Fruit fly (Drosophila melanogaster) whole organism, embryonic: ENCODE results near the gene Rpt5.

Experiments used
- Abd-B ChIP-seq: fragments of 200-800 bp; sonication (Bioruptor generic); optimal IDR thresholded peaks from 2 replicates; lab custom pipeline; 2018; ENCODE audit warnings: missing biosample characterization, mild to moderate bottlenecking, missing genetic modification characterization, moderate library complexity
- BtbVII ChIP-seq: fragments of 200-800 bp; sonication (Bioruptor generic); optimal IDR thresholded peaks from 3 replicates; lab custom pipeline; 2017; ENCODE audit warnings: missing biosample characterization, mild to moderate bottlenecking, missing genetic modification characterization
- CG10321 ChIP-seq: fragments of 200-800 bp; sonication (Bioruptor generic); IDR thresholded peaks from 2 replicates; pipeline ENCODE4 v1.3.6; 2022; ENCODE audit warnings: missing biosample characterization, missing genetic modification characterization
- CG12219 ChIP-seq: fragments of 200-800 bp; sonication (Bioruptor generic); optimal IDR thresholded peaks from 3 replicates; lab custom pipeline; 2018; ENCODE audit warnings: missing biosample characterization, mild to moderate bottlenecking, missing genetic modification characterization
- CG13287 ChIP-seq: fragments of 200-800 bp; sonication (Bioruptor generic); IDR thresholded peaks from 2 replicates; pipeline ENCODE4 v1.3.6; 2022; ENCODE audit warnings: missing biosample characterization, missing genetic modification characterization; ENCODE audit not compliant: partially characterized antibody
- CG13424 ChIP-seq: fragments of 200-800 bp; sonication (Bioruptor generic); optimal IDR thresholded peaks from 2 replicates; lab custom pipeline; 2019; ENCODE audit warnings: missing biosample characterization, mild to moderate bottlenecking, missing genetic modification characterization, moderate library complexity
- CG14441 ChIP-seq: fragments of 200-800 bp; sonication (Bioruptor generic); IDR thresholded peaks from 2 replicates; pipeline ENCODE4 v1.3.6; 2022; ENCODE audit warnings: missing biosample characterization, missing genetic modification characterization
- CG14667 ChIP-seq: fragments of 200-800 bp; sonication (Bioruptor generic); IDR thresholded peaks from 2 replicates; pipeline ENCODE4 v1.3.6; 2022; ENCODE audit warnings: missing biosample characterization, missing genetic modification characterization
- CG17361 ChIP-seq: fragments of 200-800 bp; sonication (Bioruptor generic); IDR thresholded peaks from 3 replicates; pipeline ENCODE4 v1.3.6; 2022; ENCODE audit warnings: missing biosample characterization, missing genetic modification characterization
- CG2116 ChIP-seq: fragments of 200-800 bp; sonication (Bioruptor generic); optimal IDR thresholded peaks from 3 replicates; lab custom pipeline; 2018; ENCODE audit warnings: missing biosample characterization, mild to moderate bottlenecking, missing genetic modification characterization
- CG2120 ChIP-seq: fragments of 200-800 bp; sonication (Bioruptor generic); optimal IDR thresholded peaks from 3 replicates; lab custom pipeline; 2016; ENCODE audit warnings: missing biosample characterization, missing genetic modification characterization
- CG30020 ChIP-seq: fragments of 200-800 bp; optimal IDR thresholded peaks from 2 replicates; lab custom pipeline; 2019; ENCODE audit warnings: missing biosample characterization, mild to moderate bottlenecking, missing genetic modification characterization, moderate library complexity
- CG30403 ChIP-seq: fragments of 200-800 bp; sonication (Bioruptor generic); optimal IDR thresholded peaks from 3 replicates; lab custom pipeline; 2016; ENCODE audit warnings: missing biosample characterization, missing genetic modification characterization
- CG31224 ChIP-seq: fragments of 200-800 bp; sonication (Bioruptor generic); IDR thresholded peaks from 2 replicates; pipeline ENCODE4 v1.3.6; 2022; ENCODE audit warnings: missing biosample characterization, missing genetic modification characterization
- CG42726 ChIP-seq: fragments of 200-800 bp; sonication (Bioruptor generic); IDR thresholded peaks from 2 replicates; pipeline ENCODE4 v1.3.6; 2022; ENCODE audit warnings: missing biosample characterization, missing genetic modification characterization; ENCODE audit not compliant: partially characterized antibody
- CG4404 ChIP-seq: fragments of 200-800 bp; sonication (Bioruptor generic); IDR thresholded peaks from 2 replicates; pipeline ENCODE4 v1.3.6; 2022; ENCODE audit warnings: missing biosample characterization, missing genetic modification characterization
- CG6272 ChIP-seq: fragments of 200-800 bp; sonication (Bioruptor generic); IDR thresholded peaks from 2 replicates; pipeline ENCODE4 v1.3.6; 2022; ENCODE audit warnings: missing biosample characterization, missing genetic modification characterization
- CG6654 ChIP-seq: fragments of 200-800 bp; sonication (Bioruptor generic); optimal IDR thresholded peaks from 2 replicates; lab custom pipeline; 2017; ENCODE audit warnings: missing biosample characterization, mild to moderate bottlenecking, missing genetic modification characterization
- CG6683 ChIP-seq: fragments of 200-800 bp; sonication (Bioruptor generic); optimal IDR thresholded peaks from 2 replicates; lab custom pipeline; 2017; ENCODE audit warnings: missing biosample characterization, mild to moderate bottlenecking, missing genetic modification characterization, missing genetic modification reagents
- CG8290 ChIP-seq, 3 experiments: fragments of 200-800 bp; sonication (Bioruptor generic); optimal IDR thresholded peaks; 2 replicates each; lab custom pipeline; 2016 to 2019; ENCODE audit warnings: missing biosample characterization in 3 of 3, missing genetic modification characterization in 3 of 3, mild to moderate bottlenecking in 2 of 3, moderate library complexity in 1 of 3
- CG9727 ChIP-seq: fragments of 200-800 bp; sonication (Bioruptor generic); optimal IDR thresholded peaks from 3 replicates; lab custom pipeline; 2017; ENCODE audit warnings: missing biosample characterization, mild to moderate bottlenecking, missing genetic modification characterization
- Fer3 ChIP-seq: fragments of 200-800 bp; sonication (Bioruptor generic); optimal IDR thresholded peaks from 2 replicates; lab custom pipeline; 2018; ENCODE audit warnings: missing biosample characterization, mild to moderate bottlenecking, missing genetic modification characterization, moderate library complexity
- Gug ChIP-seq: fragments of 200-800 bp; sonication (Bioruptor generic); IDR thresholded peaks from 4 replicates; pipeline ENCODE4 v1.3.6; 2022; ENCODE audit warnings: missing biosample characterization, missing genetic modification characterization
- HmgZ ChIP-seq: fragments of 200-800 bp; sonication (Bioruptor generic); optimal IDR thresholded peaks from 2 replicates; lab custom pipeline; 2018; ENCODE audit warnings: missing biosample characterization, mild to moderate bottlenecking, missing genetic modification characterization
- Hr78 ChIP-seq, 2 experiments: fragments of 200-800 bp in 1 of 2; fragments of >200 bp in 1 of 2; sonication (Bioruptor generic) in 1 of 2; optimal IDR thresholded peaks; 2 replicates each; lab custom pipeline; 2017 to 2019; ENCODE audit warnings: missing biosample characterization in 2 of 2, missing genetic modification characterization in 2 of 2, mild to moderate bottlenecking in 1 of 2, moderate library complexity in 1 of 2
- Jarid2 ChIP-seq: fragments of 200-800 bp; sonication (Bioruptor generic); optimal IDR thresholded peaks from 3 replicates; lab custom pipeline; 2017; ENCODE audit warnings: mild to moderate bottlenecking, missing biosample characterization, missing genetic modification reagents, missing genetic modification characterization
- Med ChIP-seq: fragments of 200-800 bp; sonication (Bioruptor generic); peaks from one replicate; lab custom pipeline; 2016; ENCODE audit warnings: missing biosample characterization, missing genetic modification characterization, mild to moderate bottlenecking, inconsistent platforms, moderate library complexity
- NC2α ChIP-seq: fragments of 200-800 bp; sonication (Bioruptor generic); optimal IDR thresholded peaks from 2 replicates; lab custom pipeline; 2016; ENCODE audit warnings: missing biosample characterization, missing genetic modification characterization
- Oaz ChIP-seq: fragments of 200-800 bp; sonication (Bioruptor generic); IDR thresholded peaks from 2 replicates; pipeline ENCODE4 v1.3.6; 2022; ENCODE audit warnings: missing biosample characterization, missing genetic modification characterization
- Pdp1 ChIP-seq, 2 experiments: fragments of 200-800 bp; sonication (Bioruptor generic); optimal IDR thresholded peaks; 3 replicates each; lab custom pipeline; 2016; ENCODE audit warnings: missing biosample characterization in 2 of 2, missing genetic modification characterization in 2 of 2, mild to moderate bottlenecking in 1 of 2, moderate library complexity in 1 of 2
- Poxn ChIP-seq: fragments of 200-800 bp; sonication (Bioruptor generic); IDR thresholded peaks from 2 replicates; pipeline ENCODE4 v1.3.6; 2022; ENCODE audit warnings: missing biosample characterization, missing genetic modification characterization
- Sox102F ChIP-seq: fragments of 200-800 bp; sonication (Bioruptor generic); optimal IDR thresholded peaks from 2 replicates; lab custom pipeline; 2018; ENCODE audit warnings: missing biosample characterization, mild to moderate bottlenecking, missing genetic modification characterization, moderate library complexity
- Sry-β ChIP-seq: fragments of 200-800 bp; sonication (Bioruptor generic); optimal IDR thresholded peaks from 2 replicates; lab custom pipeline; 2018; ENCODE audit warnings: missing biosample characterization, mild to moderate bottlenecking, missing genetic modification characterization, moderate library complexity
- cas ChIP-seq: fragments of 200-800 bp; sonication (Bioruptor generic); IDR thresholded peaks from 2 replicates; pipeline ENCODE4 v1.3.6; 2022; ENCODE audit warnings: missing biosample characterization, missing genetic modification characterization
- chif ChIP-seq, 2 experiments: fragments of 200-800 bp; sonication (Bioruptor generic); optimal IDR thresholded peaks; 3 replicates each; lab custom pipeline; 2016; ENCODE audit warnings: missing biosample characterization in 2 of 2, missing genetic modification characterization in 2 of 2
- ci ChIP-seq: fragments of 200-800 bp; sonication (Bioruptor generic); IDR thresholded peaks from 3 replicates; pipeline ENCODE4 v1.3.6; 2022; ENCODE audit warnings: missing biosample characterization, missing genetic modification characterization
- danr ChIP-seq: fragments of 200-800 bp; sonication (Bioruptor generic); IDR thresholded peaks from 2 replicates; pipeline ENCODE4 v1.3.6; 2022; ENCODE audit warnings: missing biosample characterization, missing genetic modification characterization
- esg ChIP-seq: fragments of 200-800 bp; sonication (Bioruptor generic); conservative IDR thresholded peaks from 2 replicates; pipeline ENCODE4 v1.3.6; 2022; ENCODE audit warnings: missing biosample characterization, missing genetic modification characterization
- gem ChIP-seq: fragments of 200-800 bp; sonication (Bioruptor generic); optimal IDR thresholded peaks from 2 replicates; lab custom pipeline; 2019; ENCODE audit warnings: missing biosample characterization, mild to moderate bottlenecking, missing genetic modification characterization, moderate library complexity
- ind ChIP-seq: fragments of 200-800 bp; sonication (Bioruptor generic); optimal IDR thresholded peaks from 3 replicates; lab custom pipeline; 2016; ENCODE audit warnings: missing biosample characterization, missing genetic modification characterization
- kay ChIP-seq: fragments of 200-800 bp; sonication (Bioruptor generic); optimal IDR thresholded peaks from 2 replicates; lab custom pipeline; 2016; ENCODE audit warnings: missing biosample characterization, missing genetic modification characterization
- kni ChIP-seq: fragments of 200-800 bp; sonication (Bioruptor generic); optimal IDR thresholded peaks from 3 replicates; lab custom pipeline; 2017; ENCODE audit warnings: mild to moderate bottlenecking, missing biosample characterization, missing genetic modification reagents, missing genetic modification characterization
- knrl ChIP-seq: fragments of 200-800 bp; sonication (Bioruptor generic); IDR thresholded peaks from 3 replicates; pipeline ENCODE4 v1.3.6; 2022; ENCODE audit warnings: missing biosample characterization, missing genetic modification characterization; ENCODE audit not compliant: partially characterized antibody
- luna ChIP-seq: fragments of 200-800 bp; sonication (Bioruptor generic); optimal IDR thresholded peaks from 2 replicates; lab custom pipeline; 2016; ENCODE audit warnings: missing biosample characterization, missing genetic modification characterization
- psq ChIP-seq: fragments of 200-800 bp; sonication (Bioruptor generic); optimal IDR thresholded peaks from 2 replicates; lab custom pipeline; 2017; ENCODE audit warnings: missing biosample characterization, missing genetic modification characterization
- ro ChIP-seq: fragments of 200-800 bp; sonication (Bioruptor generic); IDR thresholded peaks from 2 replicates; pipeline ENCODE4 v1.3.6; 2022; ENCODE audit warnings: missing biosample characterization, missing genetic modification characterization
- shn ChIP-seq: fragments of 200-800 bp; sonication (Bioruptor generic); optimal IDR thresholded peaks from 3 replicates; lab custom pipeline; 2016; ENCODE audit warnings: missing biosample characterization, missing genetic modification characterization
- sr ChIP-seq: fragments of 200-800 bp; sonication (Bioruptor generic); IDR thresholded peaks from 3 replicates; pipeline ENCODE4 v1.3.6; 2022; ENCODE audit warnings: missing biosample characterization, missing genetic modification characterization
- trh ChIP-seq: fragments of 200-800 bp; sonication (Bioruptor generic); optimal IDR thresholded peaks from 2 replicates; lab custom pipeline; 2016; ENCODE audit warnings: missing biosample characterization, missing genetic modification characterization
- wek ChIP-seq: fragments of 200-800 bp; sonication (Bioruptor generic); optimal IDR thresholded peaks from 3 replicates; lab custom pipeline; 2018; ENCODE audit warnings: missing biosample characterization, mild to moderate bottlenecking, missing genetic modification characterization, moderate library complexity

The Rpt5 gene

dm6 chr3R:23772808-23773207 lies 20.1 kb downstream of the Rpt5 start, which contains the start of gene tst (continued):
- TF ChIP-seq kni (GFP tag; lab: Kevin White, UChicago) (peak; percentile 7), CG14441 (peak; percentile 98), CG10321 (peak; percentile 55), wek (no peak), esg (peak; percentile 96), shn (GFP tag; lab: Kevin White, UChicago) (peak; percentile 31), Poxn (GFP tag; lab: Robert Waterston, UW) (peak; percentile 80), CG30020 (peak; percentile 72), Abd-B (GFP tag; lab: Kevin White, UChicago) (peak; percentile 95), Fer3 (tag; lab: Kevin White, UChicago) (peak; percentile 92), CG9727 (GFP tag; lab: Kevin White, UChicago) (peak; percentile 94), CG31224 (GFP tag; lab: Robert Waterston, UW) (peak; percentile 92), CG8290 (GFP tag; optimal IDR thresholded peaks at IDR 0.05; lab: Kevin White, UChicago) (peak; percentile 86), CG8290 (tag; optimal IDR thresholded peaks at IDR 0.05; lab: Kevin White, UChicago) (peak in 1 of 2 experiments; percentile 59), luna (GFP tag; lab: Kevin White, UChicago) (no peak), Oaz (peak; percentile 87), psq (peak; percentile 81), CG13287 (GFP tag; lab: Robert Waterston, UW) (peak; percentile 69), CG4404 (GFP tag; lab: Robert Waterston, UW) (peak; percentile 98), CG17361 (GFP tag; lab: Robert Waterston, UW) (peak; percentile 95), CG6272 (GFP tag; lab: Robert Waterston, UW) (peak; percentile 99), CG13424 (tag; lab: Kevin White, UChicago) (peak; percentile 92), sr (GFP tag; lab: Robert Waterston, UW) (no peak), gem (peak; percentile 98), cas (GFP tag; lab: Robert Waterston, UW) (peak; percentile 93), ci (peak; percentile 91), CG6683 (GFP tag; lab: Kevin White, UChicago) (peak; percentile 81), Pdp1 (GFP tag; optimal IDR thresholded peaks at IDR 0.05; lab: Kevin White, UChicago) (peak; percentile 67 to 87), HmgZ (tag; lab: Kevin White, UChicago) (peak; percentile 88), Sry-β (GFP tag; lab: Kevin White, UChicago) (peak; percentile 59), CG30403 (peak; percentile 94), ind (peak; percentile 94), danr (GFP tag; lab: Robert Waterston, UW) (peak; percentile 92), kay (GFP tag; lab: Kevin White, UChicago) (peak; percentile 74), Gug (peak; percentile 95), trh (peak; percentile 84), chif (GFP tag; optimal IDR thresholded peaks at IDR 0.05; lab: Kevin White, UChicago) (peak in 1 of 2 experiments; percentile 55), CG12219 (peak; percentile 40), CG6654 (GFP tag; lab: Kevin White, UChicago) (peak; percentile 56), Hr78 (GFP tag; optimal IDR thresholded peaks at IDR 0.05; lab: Kevin White, UChicago) (no peak), CG2120 (peak; percentile 85), NC2α (GFP tag; lab: Kevin White, UChicago) (no peak), Jarid2 (GFP tag; lab: Kevin White, UChicago) (peak; percentile 31), Med (peak; percentile 91), BtbVII (GFP tag; lab: Kevin White, UChicago) (peak; percentile 78), CG2116 (GFP tag; lab: Kevin White, UChicago) (peak; percentile 66), CG14667 (peak; percentile 98), CG42726 (GFP tag; lab: Robert Waterston, UW) (no peak), Sox102F (GFP tag; lab: Kevin White, UChicago) (peak; percentile 96), knrl (GFP tag; lab: Robert Waterston, UW) (peak; percentile 63; the same call in 1 of the 3 replicates), ro (GFP tag; lab: Robert Waterston, UW) (peak; percentile 94)
